Worm (Caenorhabditis elegans): ENCODE data around the gene W03A5.2.

W03A5.2 gene

ce11 chrIII:5449762-5450308 is 44.0 kb downstream of the W03A5.2 start, which contains the start of gene F48E8.8:
TSS of gene F48E8.8 (minus strand) at chrIII:5449812.
- TF ChIP-seq dmd-6 (GFP tag; IDR thresholded peaks at IDR 0.05) (peak; percentile 51), ztf-11 (tag; optimal IDR thresholded peaks at IDR 0.05) (no peak), nhr-42 (GFP tag; IDR thresholded peaks at IDR 0.05) (no peak), nhr-28 (tag; optimal IDR thresholded peaks at IDR 0.05) (peak; percentile 45), nhr-25 (tag; optimal IDR thresholded peaks at IDR 0.05; ENCODE audit: borderline replicate concordance, insufficient read depth) (no peak), lin-38 (GFP tag; IDR thresholded peaks at IDR 0.05) (peak; percentile 73), madf-9 (GFP tag; conservative IDR thresholded peaks at IDR 0.05) (no peak), hlh-30 (tag; optimal IDR thresholded peaks at IDR 0.05; ENCODE audit: insufficient read depth) (peak; percentile 77), ceh-62 (tag; optimal IDR thresholded peaks at IDR 0.05) (no peak), sdz-12 (GFP tag; optimal IDR thresholded peaks at IDR 0.05) (no peak), dve-1 (tag; optimal IDR thresholded peaks at IDR 0.05; ENCODE audit: insufficient read depth) (peak; percentile 68), dmd-8 (GFP tag; IDR thresholded peaks at IDR 0.05) (no peak), mdt-29 (GFP tag; IDR thresholded peaks at IDR 0.05) (no peak), daf-16 (GFP tag; optimal IDR thresholded peaks at IDR 0.05) (peak in 1 of 2 experiments; percentile 21), daf-16 (tag; optimal IDR thresholded peaks at IDR 0.05) (peak; percentile 12), ceh-82 (tag; optimal IDR thresholded peaks at IDR 0.05) (no peak), egl-43 (GFP tag; IDR thresholded peaks at IDR 0.05) (no peak), ztf-7 (tag; optimal IDR thresholded peaks at IDR 0.05) (no peak), Y105C5A.15 (GFP tag; IDR thresholded peaks at IDR 0.05) (no peak), attf-4 (tag; optimal IDR thresholded peaks at IDR 0.05) (no peak), F44E2.7 (GFP tag; IDR thresholded peaks at IDR 0.05) (no peak), ceh-28 (tag; optimal IDR thresholded peaks at IDR 0.05) (no peak), dmd-9 (GFP tag; IDR thresholded peaks at IDR 0.05) (no peak), ceh-44 (GFP tag; IDR thresholded peaks at IDR 0.05) (no peak), ctbp-1 (GFP tag; IDR thresholded peaks at IDR 0.05) (no peak), lsy-2 (tag; optimal IDR thresholded peaks at IDR 0.05) (peak in 1 of 2 experiments; percentile 77), nhr-237 (tag; optimal IDR thresholded peaks at IDR 0.05) (no peak), jun-1 (tag; optimal IDR thresholded peaks at IDR 0.05) (no peak), zag-1 (tag; optimal IDR thresholded peaks at IDR 0.05) (no peak), ceh-20 (GFP tag; IDR thresholded peaks at IDR 0.05) (no peak), unc-62 (GFP tag; optimal IDR thresholded peaks at IDR 0.05 in 1 of 2) (peak in 1 of 2 experiments; percentile 89), unc-62 (tag; optimal IDR thresholded peaks at IDR 0.05) (no peak), mxl-2 (GFP tag; conservative IDR thresholded peaks at IDR 0.05) (no peak), aha-1 (tag) (peak; percentile 95), mxl-3 (GFP tag; optimal IDR thresholded peaks at IDR 0.05) (peak; percentile 9), madf-5 (GFP tag; IDR thresholded peaks at IDR 0.05) (no peak), nhr-102 (tag; optimal IDR thresholded peaks at IDR 0.05) (no peak), cey-2 (tag; optimal IDR thresholded peaks at IDR 0.05; ENCODE audit: borderline replicate concordance, insufficient read depth) (no peak), snpc-4 (tag; optimal IDR thresholded peaks at IDR 0.05) (no peak), ama-1 (optimal IDR thresholded peaks at IDR 0.05) (no peak), ces-1 (GFP tag; optimal IDR thresholded peaks at IDR 0.05) (no peak), T20F7.1 (GFP tag; optimal IDR thresholded peaks at IDR 0.05) (no peak), zfp-3 (GFP tag; conservative IDR thresholded peaks at IDR 0.05) (no peak), unc-39 (tag; optimal IDR thresholded peaks at IDR 0.05) (no peak), snpc-1.2 (GFP tag; IDR thresholded peaks at IDR 0.05) (no peak), pha-4 (GFP tag; IDR thresholded peaks at IDR 0.05) (no peak), pha-4 (tag; optimal IDR thresholded peaks at IDR 0.05) (no peak), Y48G9A.11 (GFP tag; IDR thresholded peaks at IDR 0.05) (no peak), tag-97 (GFP tag; IDR thresholded peaks at IDR 0.05) (no peak), nhr-111 (GFP tag; optimal IDR thresholded peaks at IDR 0.05) (no peak), egl-27 (tag; optimal IDR thresholded peaks at IDR 0.05) (no peak), unc-130 (GFP tag; optimal IDR thresholded peaks at IDR 0.05) (no peak)
